Fruit fly (Drosophila melanogaster): ENCODE results near the gene jigr1.

Gene jigr1

DNA sequence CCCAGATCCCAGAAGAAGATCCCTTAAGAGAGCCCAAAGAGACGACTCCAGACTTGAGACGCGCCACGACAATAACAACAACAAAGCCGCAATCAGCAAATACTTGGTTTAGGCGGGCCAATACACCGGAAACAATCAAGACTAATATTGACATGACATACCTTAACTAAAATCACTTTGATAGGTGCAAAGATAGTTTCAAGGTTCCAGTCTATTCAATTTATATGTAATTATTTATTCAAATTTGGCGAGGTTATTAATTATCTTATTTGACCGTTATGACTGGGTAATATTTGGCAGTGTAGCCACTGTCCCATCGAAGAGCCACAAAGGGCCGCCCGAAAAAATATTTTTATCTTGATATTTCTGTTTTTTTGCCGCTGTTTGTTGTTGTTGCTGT is 2.8 kb downstream of the jigr1 start (continued):
- TF ChIP-seq gem (tag; optimal IDR thresholded peaks at IDR 0.05), result peak; percentile 79
- TF ChIP-seq maf-S (GFP tag; optimal IDR thresholded peaks at IDR 0.05), result no peak
- no peak for TF ChIP-seq Mrtf (GFP tag; IDR thresholded peaks at IDR 0.05)
- TF ChIP-seq ap (GFP tag; IDR thresholded peaks at IDR 0.05), result 0 out of 2 replicates have a peak, but pooled peaks have one; percentile 16
- TF ChIP-seq bcd (GFP tag; optimal IDR thresholded peaks at IDR 0.05), result peak; percentile 27
- no peak for TF ChIP-seq rib (GFP tag; IDR thresholded peaks at IDR 0.05)
- TF ChIP-seq toy (GFP tag; IDR thresholded peaks at IDR 0.05), result no peak
- TF ChIP-seq CG11085 (GFP tag; IDR thresholded peaks at IDR 0.05), result no peak
- no peak for TF ChIP-seq dimm (GFP tag; IDR thresholded peaks at IDR 0.05)
- TF ChIP-seq CG15073 (GFP tag; optimal IDR thresholded peaks at IDR 0.05), result no peak
- TF ChIP-seq ems (GFP tag; optimal IDR thresholded peaks at IDR 0.05), result no peak
- no peak for TF ChIP-seq hkb (optimal IDR thresholded peaks at IDR 0.05)
- peak; percentile 64; the same call in 1 of the 2 replicates for TF ChIP-seq hkb (GFP tag; IDR thresholded peaks at IDR 0.05)
- no peak for TF ChIP-seq CG4328 (GFP tag; optimal IDR thresholded peaks at IDR 0.05)
- TF ChIP-seq Dbx (GFP tag; IDR thresholded peaks at IDR 0.05), result no peak
- TF ChIP-seq Dad (GFP tag; optimal IDR thresholded peaks at IDR 0.05), result no peak
- TF ChIP-seq E2f1 (GFP tag; IDR thresholded peaks at IDR 0.05), result peak; percentile 44; the same call in 1 of the 2 replicates
- no peak for TF ChIP-seq cad (GFP tag; optimal IDR thresholded peaks at IDR 0.05)
- no peak for TF ChIP-seq psq (GFP tag; optimal IDR thresholded peaks at IDR 0.05)
- TF ChIP-seq CG10431 (GFP tag; optimal IDR thresholded peaks at IDR 0.05), result no peak
- no peak for TF ChIP-seq CG17186 (GFP tag; optimal IDR thresholded peaks at IDR 0.05)
- peak; percentile 62 for TF ChIP-seq CG2678 (tag; optimal IDR thresholded peaks at IDR 0.05)
- no peak for TF ChIP-seq inv (GFP tag; IDR thresholded peaks at IDR 0.05; ENCODE audit: partially characterized antibody)
- peak; percentile 38 for TF ChIP-seq lab (GFP tag; optimal IDR thresholded peaks at IDR 0.05)

DNA sequence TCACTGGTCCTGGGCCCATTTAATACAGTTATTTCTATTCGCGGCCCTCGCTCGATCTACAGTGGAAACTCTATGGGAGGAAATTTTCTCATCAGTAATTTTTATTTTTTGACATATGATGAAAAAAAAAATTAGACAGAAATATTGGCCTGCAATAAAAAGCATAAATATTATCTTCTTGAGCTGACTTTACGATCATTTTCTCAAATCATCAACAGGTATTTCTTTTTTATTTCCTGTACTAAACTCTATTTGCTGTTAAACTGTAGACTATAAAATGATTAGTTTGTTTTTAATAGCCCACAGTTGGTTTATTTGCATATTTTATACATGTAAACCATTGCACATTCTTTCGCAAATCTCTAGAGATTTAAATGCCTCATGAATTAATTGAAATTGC is 6.5 kb downstream of the jigr1 start:
- no peak for TF ChIP-seq hth (optimal IDR thresholded peaks at IDR 0.05)
- no peak for TF ChIP-seq CG1832 (GFP tag; optimal IDR thresholded peaks at IDR 0.05)
- TF ChIP-seq Hr3 (GFP tag; optimal IDR thresholded peaks at IDR 0.05), result no peak
- no peak for TF ChIP-seq CG3065 (GFP tag; optimal IDR thresholded peaks at IDR 0.05)
- TF ChIP-seq cwo (GFP tag; optimal IDR thresholded peaks at IDR 0.05), result no peak
- no peak for TF ChIP-seq Vsx1 (GFP tag; optimal IDR thresholded peaks at IDR 0.05)
- no peak for TF ChIP-seq Ets65A (GFP tag)
- no peak for TF ChIP-seq CG30403 (GFP tag; optimal IDR thresholded peaks at IDR 0.05)
- TF ChIP-seq TFAM (GFP tag; optimal IDR thresholded peaks at IDR 0.05), result no peak

DNA sequence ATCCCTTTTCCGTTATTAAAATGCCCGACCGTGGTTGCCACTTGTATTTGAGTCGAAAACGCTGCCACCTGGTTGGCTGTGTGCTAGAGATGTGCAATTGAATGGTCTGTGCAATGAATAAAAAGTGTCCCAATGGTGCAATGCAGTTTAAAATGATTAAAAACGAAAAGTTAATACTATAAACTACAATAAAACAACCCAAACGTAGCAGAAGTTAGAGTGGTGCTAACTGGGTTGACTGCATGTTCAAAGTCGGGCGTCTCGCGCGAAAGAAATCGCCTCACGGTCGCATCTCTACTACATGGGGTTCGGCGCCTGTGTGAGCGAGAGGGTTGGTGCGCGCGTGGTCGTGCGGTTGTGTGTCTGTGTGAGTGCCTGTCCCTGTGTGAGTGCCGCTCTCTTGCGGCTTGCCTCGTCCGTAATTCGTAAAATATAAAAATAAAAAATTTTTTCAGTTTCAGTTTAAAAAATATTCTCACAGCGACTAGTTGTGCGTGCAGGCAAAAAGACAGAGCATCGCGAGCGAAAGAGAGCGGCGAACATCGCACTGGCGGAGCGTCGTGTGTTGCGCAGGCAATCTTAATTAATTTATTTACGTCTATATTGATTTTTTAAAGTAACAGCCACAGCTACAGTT is 9.4 kb downstream of the jigr1 start:
- TF ChIP-seq twi (tag; optimal IDR thresholded peaks at IDR 0.05) (peak; percentile 89), usp (GFP tag; optimal IDR thresholded peaks at IDR 0.05) (no peak), Ptx1 (GFP tag; IDR thresholded peaks at IDR 0.05) (peak; percentile 93), CG10366 (GFP tag; IDR thresholded peaks at IDR 0.05) (peak; percentile 94), CG16779 (GFP tag; IDR thresholded peaks at IDR 0.05) (peak; percentile 67), Scr (GFP tag; IDR thresholded peaks at IDR 0.05; ENCODE audit: partially characterized antibody) (peak; percentile 96), org-1 (GFP tag; optimal IDR thresholded peaks at IDR 0.05) (peak; percentile 90), CG4820 (GFP tag; optimal IDR thresholded peaks at IDR 0.05) (peak; percentile 86), ranshi (GFP tag; IDR thresholded peaks at IDR 0.05) (peak; percentile 93), CG17912 (GFP tag; optimal IDR thresholded peaks at IDR 0.05) (peak; percentile 79), CG12299 (tag; optimal IDR thresholded peaks at IDR 0.05) (peak; percentile 86), slou (GFP tag; optimal IDR thresholded peaks at IDR 0.05) (peak; percentile 92), yki (optimal IDR thresholded peaks at IDR 0.05) (no peak), CG3995 (GFP tag; optimal IDR thresholded peaks at IDR 0.05) (peak; percentile 57), CG4424 (GFP tag; optimal IDR thresholded peaks at IDR 0.05) (peak; percentile 88), CG31441 (GFP tag; IDR thresholded peaks at IDR 0.05) (peak; percentile 89), CG15269 (tag; optimal IDR thresholded peaks at IDR 0.05) (peak; percentile 88), CG18011 (GFP tag; optimal IDR thresholded peaks at IDR 0.05) (peak; percentile 86), Abd-B (GFP tag; optimal IDR thresholded peaks at IDR 0.05) (peak; percentile 93)
